Worm (Caenorhabditis elegans) whole organism, L4 larva: ENCODE results near the gene fbxb-6.

Experiments
- lin-29 ChIP-seq: fragments of 200-800 bp; sonication (Bioruptor generic); IDR thresholded peaks from 2 replicates; pipeline ENCODE4 v1.3.6; 2022; ENCODE audit warnings: missing genetic modification reagents, missing genetic modification characterization, missing compliant biosample characterization
- pha-4 ChIP-seq, 2 experiments: fragments of 150-350 bp in 1 of 2; fragments of 200-800 bp in 1 of 2; sonication (Bioruptor generic) in 1 of 2; IDR thresholded peaks in 1 of 2; optimal IDR thresholded peaks in 1 of 2; 2 replicates each; pipeline versions ENCODE4 v1.3.6 to Lab custom; 2014 to 2022; ENCODE audit warnings: missing genetic modification characterization in 2 of 2, missing genetic modification reagents in 2 of 2, missing biosample characterization in 1 of 2, missing compliant biosample characterization in 1 of 2
- set-16 ChIP-seq: fragments of 200-800 bp; sonication (Bioruptor generic); IDR thresholded peaks from 2 replicates; pipeline ENCODE4 v1.3.6; 2022; ENCODE audit warnings: missing genetic modification reagents, missing genetic modification characterization, missing compliant biosample characterization
- unc-62 ChIP-seq, 3 experiments: fragments of 150-350 bp in 1 of 3; sonication (generic microtip); optimal IDR thresholded peaks in 2 of 3; peaks in 1 of 3; 1 replicate in 1 of 3; 2 replicates in 2 of 3; lab custom pipeline; 2014 to 2017; ENCODE audit warnings: missing biosample characterization in 3 of 3, missing genetic modification characterization in 3 of 3, missing genetic modification reagents in 3 of 3, missing genotype in 1 of 3
- zfp-2 ChIP-seq: sonication (generic microtip); optimal IDR thresholded peaks from 2 replicates; lab custom pipeline; 2016; ENCODE audit warnings: mild to moderate bottlenecking, missing genetic modification characterization, missing compliant biosample characterization
- ztf-11 ChIP-seq: fragments of 150-350 bp; optimal IDR thresholded peaks from 2 replicates; lab custom pipeline; 2014; ENCODE audit warnings: missing biosample characterization, missing genetic modification characterization

DNA sequence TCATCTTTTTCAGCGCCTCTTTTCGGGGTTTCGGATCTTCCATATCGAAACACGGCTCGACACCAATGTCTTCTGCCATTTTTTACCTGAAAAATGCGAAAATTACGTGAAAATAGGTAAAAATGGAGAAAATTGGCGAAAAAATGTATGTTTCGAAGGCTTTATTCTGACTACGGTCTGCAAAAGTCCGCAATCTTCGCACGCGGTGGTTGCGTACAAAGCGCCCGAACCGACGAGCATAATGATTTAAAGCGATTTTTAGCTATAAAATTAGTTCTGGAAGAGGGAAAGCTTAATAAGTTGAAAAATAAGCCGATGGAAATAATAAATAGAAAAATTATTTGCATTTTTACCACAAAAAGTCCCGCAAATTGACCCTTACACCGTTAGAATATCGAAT, 5.6 kb upstream of the fbxb-6 start, which contains the start of gene F07E5.5:
- TF ChIP-seq set-16: no peak
- TF ChIP-seq lin-29 (GFP tag; lab: Robert Waterston, UW): no peak
- no peak for TF ChIP-seq zfp-2 (tag; lab: Kevin White, UChicago)
- TF ChIP-seq pha-4 (GFP tag; IDR thresholded peaks at IDR 0.05; lab: Robert Waterston, UW): no peak
- TF ChIP-seq pha-4 (tag; optimal IDR thresholded peaks at IDR 0.05; lab: Kevin White, UChicago): no peak
- no peak for TF ChIP-seq ztf-11 (tag; lab: Kevin White, UChicago)
- TF ChIP-seq unc-62 (GFP tag; optimal IDR thresholded peaks at IDR 0.05 in 1 of 2; lab: Kevin White, UChicago): no peak
- TF ChIP-seq unc-62 (tag; optimal IDR thresholded peaks at IDR 0.05; lab: Kevin White, UChicago): no peak
